Fruit fly (Drosophila melanogaster): ENCODE results near the gene Gba1a.

Gba1a gene

dm6 chr3R:23709508-23710208, 9.2 kb downstream of the Gba1a start, which contains the start of gene CG10301 (continued):
- peak; percentile 50; the same call in 1 of the 3 replicates for TF ChIP-seq ken (GFP tag; IDR thresholded peaks at IDR 0.05)
- TF ChIP-seq Stat92E (GFP tag; optimal IDR thresholded peaks at IDR 0.05), result no peak
- no peak for TF ChIP-seq CG4360 (GFP tag; IDR thresholded peaks at IDR 0.05)
- TF ChIP-seq seq (GFP tag; IDR thresholded peaks at IDR 0.05), result no peak
- TF ChIP-seq pita (GFP tag; optimal IDR thresholded peaks at IDR 0.05), result no peak
- peak; percentile 34 for TF ChIP-seq bab2 (GFP tag; optimal IDR thresholded peaks at IDR 0.05)
- TF ChIP-seq so (GFP tag; IDR thresholded peaks at IDR 0.05), result peak; percentile 41; the same call in 1 of the 3 replicates
- peak; percentile 66 for TF ChIP-seq CG1602 (GFP tag; optimal IDR thresholded peaks at IDR 0.05)
- no peak for TF ChIP-seq klu (GFP tag; IDR thresholded peaks at IDR 0.05)
- peak; percentile 84 for TF ChIP-seq ara (GFP tag; IDR thresholded peaks at IDR 0.05)
- peak; percentile 39 for TF ChIP-seq CG12942 (GFP tag; optimal IDR thresholded peaks at IDR 0.05)
- TF ChIP-seq CG16863 (GFP tag; optimal IDR thresholded peaks at IDR 0.05), result peak; percentile 26
- TF ChIP-seq cad (GFP tag; optimal IDR thresholded peaks at IDR 0.05), result no peak
- TF ChIP-seq Nf-YB (GFP tag; optimal IDR thresholded peaks at IDR 0.05), result peak; percentile 8
- 0 out of 2 replicates have a peak, but pooled peaks have one; percentile 38 for TF ChIP-seq aop (GFP tag; IDR thresholded peaks at IDR 0.05)
- peak; percentile 78 for TF ChIP-seq CG14710 (tag; optimal IDR thresholded peaks at IDR 0.05)
- TF ChIP-seq croc (GFP tag; conservative IDR thresholded peaks at IDR 0.05), result peak; percentile 42; the same call in 1 of the 3 replicates
- TF ChIP-seq pzg (GFP tag; optimal IDR thresholded peaks at IDR 0.05), result no peak
- TF ChIP-seq ttk (GFP tag; IDR thresholded peaks at IDR 0.05), result 0 out of 2 replicates have a peak, but pooled peaks have one; percentile 12
- peak; percentile 17 for TF ChIP-seq Atf3 (GFP tag; optimal IDR thresholded peaks at IDR 0.05)
- TF ChIP-seq Chrac-16 (GFP tag; optimal IDR thresholded peaks at IDR 0.05), result peak; percentile 68
- peak; percentile 43 for TF ChIP-seq CG3065 (GFP tag; optimal IDR thresholded peaks at IDR 0.05)
- peak; percentile 6 for TF ChIP-seq CG9609 (GFP tag; optimal IDR thresholded peaks at IDR 0.05)
- peak; percentile 49; the same call in 1 of the 2 replicates for TF ChIP-seq CG32772 (GFP tag; IDR thresholded peaks at IDR 0.05)
- peak; percentile 59 for TF ChIP-seq CG4424 (GFP tag; optimal IDR thresholded peaks at IDR 0.05)
- TF ChIP-seq CG10267 (tag; optimal IDR thresholded peaks at IDR 0.05), result peak; percentile 67
- peak; percentile 54 for TF ChIP-seq CG2202 (tag; optimal IDR thresholded peaks at IDR 0.05)
- peak; percentile 67 for TF ChIP-seq CG6254 (GFP tag; optimal IDR thresholded peaks at IDR 0.05)
- peak; percentile 41 for TF ChIP-seq CG15269 (tag; optimal IDR thresholded peaks at IDR 0.05)
- TF ChIP-seq sens (GFP tag), result peak; percentile 97
- TF ChIP-seq HmgZ (tag; optimal IDR thresholded peaks at IDR 0.05), result no peak
- 0 out of 2 replicates have a peak, but pooled peaks have one; percentile 41 for TF ChIP-seq dan (GFP tag; IDR thresholded peaks at IDR 0.05)
- TF ChIP-seq esg (GFP tag; conservative IDR thresholded peaks at IDR 0.05), result peak; percentile 52
- TF ChIP-seq CG17568 (GFP tag; optimal IDR thresholded peaks at IDR 0.05), result no peak
- peak; percentile 84 for TF ChIP-seq zen (tag; optimal IDR thresholded peaks at IDR 0.05)
- peak; percentile 20; the same call in 1 of the 3 replicates for TF ChIP-seq Mrtf (GFP tag; IDR thresholded peaks at IDR 0.05)
- TF ChIP-seq fd102C (GFP tag; optimal IDR thresholded peaks at IDR 0.05), result peak; percentile 76
- TF ChIP-seq CG17186 (GFP tag; optimal IDR thresholded peaks at IDR 0.05), result peak; percentile 26
- TF ChIP-seq mld (GFP tag; IDR thresholded peaks at IDR 0.05; ENCODE audit: partially characterized antibody), result no peak
- peak; percentile 52 for TF ChIP-seq tio (GFP tag; optimal IDR thresholded peaks at IDR 0.05)
- TF ChIP-seq H2.0 (GFP tag; IDR thresholded peaks at IDR 0.05), result peak; percentile 56; the same call in 1 of the 2 replicates
- peak; percentile 70 for TF ChIP-seq Sox102F (GFP tag; optimal IDR thresholded peaks at IDR 0.05)
- TF ChIP-seq sd (tag; optimal IDR thresholded peaks at IDR 0.05), result peak; percentile 3
- peak in 1 of 2 experiments; percentile 1 for TF ChIP-seq crp (GFP tag; optimal IDR thresholded peaks at IDR 0.05)
- TF ChIP-seq Gug (GFP tag; IDR thresholded peaks at IDR 0.05), result peak; percentile 18; the same call in 2 of the 4 replicates
- peak; percentile 47 for TF ChIP-seq Hr3 (GFP tag; optimal IDR thresholded peaks at IDR 0.05)
- TF ChIP-seq HLH3B (GFP tag; IDR thresholded peaks at IDR 0.05), result peak; percentile 43; the same call in 1 of the 2 replicates
- TF ChIP-seq Ada2b (GFP tag; IDR thresholded peaks at IDR 0.05), result peak; percentile 23; the same call in 1 of the 2 replicates
- TF ChIP-seq bcd (GFP tag; optimal IDR thresholded peaks at IDR 0.05), result peak; percentile 49
